Worm (Caenorhabditis elegans) whole organism, L1 larva: ENCODE measurements around the gene srn-1.

ENCODE experiments used
- C04F5.9 ChIP-seq: sonication (generic microtip); optimal IDR thresholded peaks from 2 replicates; lab custom pipeline; 2016; ENCODE audit warnings: missing genetic modification characterization, missing compliant biosample characterization
- C34B4.2 ChIP-seq: sonication (generic microtip); optimal IDR thresholded peaks from 2 replicates; lab custom pipeline; 2017; ENCODE audit warnings: mild to moderate bottlenecking, missing genetic modification characterization, missing compliant biosample characterization
- F16B12.6 ChIP-seq: fragments of 150-350 bp; optimal IDR thresholded peaks from 2 replicates; lab custom pipeline; 2014; ENCODE audit warnings: missing biosample characterization, missing genetic modification characterization
- Y116A8C.19 ChIP-seq: sonication (generic microtip); optimal IDR thresholded peaks from 2 replicates; lab custom pipeline; 2016; ENCODE audit warnings: missing compliant biosample characterization, missing genetic modification characterization, borderline replicate concordance
- alr-1 ChIP-seq: fragments of 200-800 bp; sonication (Bioruptor generic); optimal IDR thresholded peaks from 2 replicates; lab custom pipeline; 2018; ENCODE audit warnings: borderline replicate concordance, mild to moderate bottlenecking, missing genetic modification characterization, missing compliant biosample characterization
- blmp-1 ChIP-seq: fragments of 150-350 bp; optimal IDR thresholded peaks from 2 replicates; lab custom pipeline; 2014; ENCODE audit warnings: missing biosample characterization, missing genetic modification characterization
- ceh-63 ChIP-seq: fragments of 200-800 bp; sonication (Bioruptor generic); optimal IDR thresholded peaks from 2 replicates; lab custom pipeline; 2018; ENCODE audit warnings: mild to moderate bottlenecking, missing genetic modification characterization, missing compliant biosample characterization
- ceh-8 ChIP-seq: fragments of 200-800 bp; sonication (Bioruptor generic); optimal IDR thresholded peaks from 2 replicates; lab custom pipeline; 2018; ENCODE audit warnings: mild to moderate bottlenecking, missing genetic modification characterization, moderate library complexity, missing compliant biosample characterization
- ceh-82 ChIP-seq, 3 experiments: fragments of 150-350 bp in 1 of 3; sonication (generic microtip) in 2 of 3; optimal IDR thresholded peaks; 2 replicates each; lab custom pipeline; 2014 to 2017; ENCODE audit warnings: missing biosample characterization in 3 of 3, missing genetic modification characterization in 3 of 3
- ceh-90 ChIP-seq: sonication (generic microtip); optimal IDR thresholded peaks from 2 replicates; lab custom pipeline; 2016; ENCODE audit warnings: missing genetic modification characterization, missing compliant biosample characterization
- dpl-1 ChIP-seq, 3 experiments: fragments of 150-350 bp in 2 of 3; sonication (generic microtip) in 1 of 3; optimal IDR thresholded peaks; 2 replicates each; lab custom pipeline; 2014 to 2017; ENCODE audit warnings: missing biosample characterization in 3 of 3, missing genetic modification characterization in 3 of 3, missing genetic modification reagents in 3 of 3
- efl-1 ChIP-seq, 4 experiments: fragments of 150-350 bp; optimal IDR thresholded peaks in 3 of 4; peaks in 1 of 4; 1 replicate in 1 of 4; 2 replicates in 3 of 4; lab custom pipeline; 2014; ENCODE audit warnings: missing biosample characterization in 2 of 4, missing genetic modification characterization in 2 of 4, missing genetic modification reagents in 2 of 4
- efl-3 ChIP-seq: fragments of 200-800 bp; sonication (Bioruptor generic); optimal IDR thresholded peaks from 2 replicates; lab custom pipeline; 2018; ENCODE audit warnings: mild to moderate bottlenecking, missing genetic modification characterization, missing compliant biosample characterization
- egl-13 ChIP-seq: sonication (generic microtip); optimal IDR thresholded peaks from 2 replicates; lab custom pipeline; 2016; ENCODE audit warnings: missing genotype, missing genetic modification reagents, missing genetic modification characterization, missing compliant biosample characterization
- egl-27 ChIP-seq, 2 experiments: fragments of 150-350 bp in 1 of 2; sonication (generic microtip); optimal IDR thresholded peaks; 3 replicates each; lab custom pipeline; 2017 to 2018; ENCODE audit warnings: missing biosample characterization in 2 of 2, missing genetic modification characterization in 2 of 2, missing genetic modification reagents in 2 of 2
- elt-2 ChIP-seq: sonication (generic microtip); optimal IDR thresholded peaks from 2 replicates; lab custom pipeline; 2016; ENCODE audit warnings: missing genetic modification characterization, mild to moderate bottlenecking, inconsistent platforms, missing compliant biosample characterization, missing genetic modification reagents
- elt-3 ChIP-seq, 6 experiments: fragments of 150-350 bp in 1 of 6; sonication (generic microtip); optimal IDR thresholded peaks; 2 replicates each; lab custom pipeline; 2017 to 2018; ENCODE audit warnings: missing biosample characterization in 6 of 6, missing genetic modification characterization in 6 of 6, inconsistent platforms in 1 of 6
- ets-5 ChIP-seq: fragments of 200-800 bp; sonication (Bioruptor generic); IDR thresholded peaks from 2 replicates; pipeline ENCODE4 v1.3.6; 2022; ENCODE audit warnings: missing genetic modification characterization, missing compliant biosample characterization
- fkh-10 ChIP-seq: sonication (generic microtip); optimal IDR thresholded peaks from 2 replicates; lab custom pipeline; 2017; ENCODE audit warnings: missing biosample characterization, missing genetic modification reagents, missing genetic modification characterization
- fkh-4 ChIP-seq: sonication (generic microtip); optimal IDR thresholded peaks from 2 replicates; lab custom pipeline; 2016; ENCODE audit warnings: missing compliant biosample characterization, missing genetic modification characterization, borderline replicate concordance
- hlh-17 ChIP-seq: fragments of 200-800 bp; sonication (Bioruptor generic); optimal IDR thresholded peaks from 2 replicates; lab custom pipeline; 2018; ENCODE audit warnings: missing genetic modification characterization, mild to moderate bottlenecking, missing compliant biosample characterization, moderate library complexity, borderline replicate concordance
- hpl-2 ChIP-seq: fragments of 150-350 bp; optimal IDR thresholded peaks from 2 replicates; lab custom pipeline; 2014; ENCODE audit warnings: missing biosample characterization, missing genetic modification reagents, missing genetic modification characterization
- lin-13 ChIP-seq: fragments of 150-350 bp; optimal IDR thresholded peaks from 2 replicates; lab custom pipeline; 2014; ENCODE audit warnings: missing biosample characterization, missing genetic modification reagents, missing genetic modification characterization
- lin-14 ChIP-seq: fragments of 200-800 bp; sonication (Bioruptor generic); optimal IDR thresholded peaks from 2 replicates; lab custom pipeline; 2018; ENCODE audit warnings: mild to moderate bottlenecking, missing genetic modification characterization, moderate library complexity, missing compliant biosample characterization
- lin-15B ChIP-seq: fragments of 150-350 bp; sonication (generic microtip); optimal IDR thresholded peaks from 3 replicates; lab custom pipeline; 2014; ENCODE audit warnings: missing biosample characterization, missing genetic modification characterization
- lin-39 ChIP-seq: fragments of 150-350 bp; optimal IDR thresholded peaks from 2 replicates; lab custom pipeline; 2014; ENCODE audit warnings: missing biosample characterization, missing genetic modification reagents, missing genetic modification characterization
- lsy-2 ChIP-seq, 2 experiments: fragments of 150-350 bp; optimal IDR thresholded peaks; 2 replicates each; lab custom pipeline; 2014; ENCODE audit warnings: missing biosample characterization in 2 of 2, missing genetic modification characterization in 2 of 2
- mab-9 ChIP-seq: fragments of 200-800 bp; sonication (Bioruptor generic); IDR thresholded peaks from 2 replicates; pipeline ENCODE4 v1.3.6; 2022; ENCODE audit warnings: missing genetic modification reagents, missing genetic modification characterization, missing compliant biosample characterization
- mdl-1 ChIP-seq, 2 experiments: fragments of 150-350 bp; optimal IDR thresholded peaks; 2 replicates each; lab custom pipeline; 2014 to 2017; ENCODE audit warnings: missing biosample characterization in 2 of 2, missing genetic modification characterization in 2 of 2, inconsistent platforms in 1 of 2
- mef-2 ChIP-seq: fragments of 150-350 bp; optimal IDR thresholded peaks from 2 replicates; lab custom pipeline; 2014; ENCODE audit warnings: missing biosample characterization, missing genetic modification characterization
- mep-1 ChIP-seq: fragments of 150-350 bp; optimal IDR thresholded peaks from 2 replicates; lab custom pipeline; 2014; ENCODE audit warnings: missing biosample characterization, missing genetic modification characterization
- nhr-12 ChIP-seq: sonication (generic microtip); optimal IDR thresholded peaks from 2 replicates; lab custom pipeline; 2017; ENCODE audit warnings: missing biosample characterization, missing genetic modification characterization
- nhr-20 ChIP-seq: sonication (generic microtip); optimal IDR thresholded peaks from 2 replicates; lab custom pipeline; 2016; ENCODE audit warnings: mild to moderate bottlenecking, missing genetic modification characterization, missing compliant biosample characterization
- nhr-47 ChIP-seq: sonication (generic microtip); optimal IDR thresholded peaks from 2 replicates; lab custom pipeline; 2016; ENCODE audit warnings: mild to moderate bottlenecking, missing genetic modification characterization, moderate library complexity, missing compliant biosample characterization
- nhr-90 ChIP-seq: sonication (generic microtip); optimal IDR thresholded peaks from 2 replicates; lab custom pipeline; 2016; ENCODE audit warnings: mild to moderate bottlenecking, missing genetic modification characterization, missing compliant biosample characterization; ENCODE audit not compliant: poor library complexity
- pag-3 ChIP-seq: sonication (generic microtip); optimal IDR thresholded peaks from 2 replicates; lab custom pipeline; 2017; ENCODE audit warnings: missing genetic modification characterization, mild to moderate bottlenecking, missing compliant biosample characterization, antibody characterized with exemption, borderline replicate concordance; ENCODE audit not compliant: insufficient read depth
- pqm-1 ChIP-seq: sonication (generic microtip); optimal IDR thresholded peaks from 3 replicates; lab custom pipeline; 2017; ENCODE audit warnings: missing biosample characterization, missing genetic modification characterization
- snpc-4 ChIP-seq: fragments of 150-350 bp; optimal IDR thresholded peaks from 2 replicates; lab custom pipeline; 2014; ENCODE audit warnings: missing biosample characterization, missing genetic modification characterization
- snu-23 ChIP-seq: sonication (generic microtip); optimal IDR thresholded peaks from 2 replicates; lab custom pipeline; 2016; ENCODE audit warnings: missing genetic modification characterization, missing compliant biosample characterization
- sox-4 ChIP-seq: sonication (generic microtip); optimal IDR thresholded peaks from 2 replicates; lab custom pipeline; 2016; ENCODE audit warnings: missing genetic modification characterization, missing compliant biosample characterization
- sptf-1 ChIP-seq: fragments of 150-350 bp; optimal IDR thresholded peaks from 2 replicates; lab custom pipeline; 2014; ENCODE audit warnings: missing biosample characterization, missing genetic modification characterization
- swsn-7 ChIP-seq: sonication (generic microtip); optimal IDR thresholded peaks from 2 replicates; lab custom pipeline; 2016; ENCODE audit warnings: missing genetic modification characterization, missing compliant biosample characterization
- tbx-2 ChIP-seq: sonication (generic microtip); optimal IDR thresholded peaks from 2 replicates; lab custom pipeline; 2016; ENCODE audit warnings: missing genetic modification characterization, missing compliant biosample characterization
- tlp-1 ChIP-seq: fragments of 150-350 bp; optimal IDR thresholded peaks from 2 replicates; lab custom pipeline; 2014; ENCODE audit warnings: missing biosample characterization, missing genetic modification characterization
- unc-30 ChIP-seq: sonication (generic microtip); optimal IDR thresholded peaks from 2 replicates; lab custom pipeline; 2017; ENCODE audit warnings: missing biosample characterization, missing genetic modification characterization
- unc-62 ChIP-seq: fragments of 150-350 bp; optimal IDR thresholded peaks from 2 replicates; lab custom pipeline; 2014; ENCODE audit warnings: missing biosample characterization, missing genetic modification reagents, missing genetic modification characterization
- unc-98 ChIP-seq: fragments of 200-800 bp; sonication (Bioruptor generic); IDR thresholded peaks from 2 replicates; pipeline ENCODE4 v1.3.6; 2022; ENCODE audit warnings: missing genetic modification characterization, missing compliant biosample characterization
- vab-15 ChIP-seq: sonication (generic microtip); optimal IDR thresholded peaks from 2 replicates; lab custom pipeline; 2017; ENCODE audit warnings: missing genotype, mild to moderate bottlenecking, missing genetic modification characterization, missing compliant biosample characterization
- xbp-1 ChIP-seq: sonication (generic microtip); optimal IDR thresholded peaks from 2 replicates; lab custom pipeline; 2016; ENCODE audit warnings: missing genetic modification characterization, missing compliant biosample characterization
- zag-1 ChIP-seq: fragments of 150-350 bp; optimal IDR thresholded peaks from 2 replicates; lab custom pipeline; 2014; ENCODE audit warnings: missing biosample characterization, missing genetic modification characterization
- zip-4 ChIP-seq: fragments of 200-800 bp; sonication (Bioruptor generic); optimal IDR thresholded peaks from 2 replicates; lab custom pipeline; 2018; ENCODE audit warnings: mild to moderate bottlenecking, missing genetic modification characterization, moderate library complexity, missing compliant biosample characterization

The srn-1 gene

ce11 chrV:6240735-6241134, 45.5 kb downstream of the srn-1 start (continued):
- no peak for TF ChIP-seq lin-13 (GFP tag; lab: Kevin White, UChicago)
- TF ChIP-seq vab-15 (tag; lab: Kevin White, UChicago), result no peak
- no peak for TF ChIP-seq fkh-10 (GFP tag; lab: Kevin White, UChicago)
- TF ChIP-seq alr-1 (tag; lab: Kevin White, UChicago), result no peak
- TF ChIP-seq nhr-90, result peak; percentile 55
- no peak for TF ChIP-seq tlp-1 (tag; lab: Kevin White, UChicago)
- peak in 1 of 2 experiments; percentile 88 for TF ChIP-seq mdl-1 (tag; optimal IDR thresholded peaks at IDR 0.05; lab: Kevin White, UChicago)
- no peak for TF ChIP-seq lin-15B
- TF ChIP-seq unc-30 (tag; lab: Kevin White, UChicago), result no peak
- TF ChIP-seq ceh-63 (GFP tag; lab: Kevin White, UChicago), result no peak
- TF ChIP-seq fkh-4, result no peak
- TF ChIP-seq nhr-12, result no peak
- no peak for TF ChIP-seq hlh-17 (GFP tag; lab: Kevin White, UChicago)
- no peak for TF ChIP-seq Y116A8C.19 (tag; lab: Kevin White, UChicago)
- TF ChIP-seq mep-1 (tag; lab: Kevin White, UChicago), result no peak
- TF ChIP-seq elt-2 (tag; lab: Kevin White, UChicago), result no peak
- peak in 1 of 2 experiments; percentile 19 for TF ChIP-seq efl-1 (optimal IDR thresholded peaks at IDR 0.05; lab: Kevin White, UChicago)
- peak in 1 of 2 experiments; percentile 93 for TF ChIP-seq efl-1 (GFP tag; optimal IDR thresholded peaks at IDR 0.05 in 1 of 2; lab: Kevin White, UChicago)
- no peak for TF ChIP-seq ceh-8 (GFP tag; lab: Kevin White, UChicago)
- TF ChIP-seq egl-27 (tag; optimal IDR thresholded peaks at IDR 0.05; lab: Kevin White, UChicago), result no peak
- TF ChIP-seq egl-13 (tag; lab: Kevin White, UChicago), result no peak
- TF ChIP-seq blmp-1 (tag; lab: Kevin White, UChicago), result peak; percentile 8
- no peak for TF ChIP-seq zag-1 (tag; lab: Kevin White, UChicago)
- TF ChIP-seq hpl-2 (GFP tag; lab: Kevin White, UChicago), result no peak
- TF ChIP-seq pag-3 (tag; lab: Kevin White, UChicago), result no peak
- peak in 4 of 6 experiments; percentile 16 to 68 (median 40) for TF ChIP-seq elt-3 (tag; optimal IDR thresholded peaks at IDR 0.05; lab: Kevin White, UChicago)
- peak; percentile 77 for TF ChIP-seq lin-14 (GFP tag; lab: Kevin White, UChicago)
- peak; percentile 89 for TF ChIP-seq nhr-20 (tag; lab: Kevin White, UChicago)
- TF ChIP-seq sox-4 (tag; lab: Kevin White, UChicago), result no peak
- TF ChIP-seq efl-3 (GFP tag; lab: Kevin White, UChicago), result no peak
- no peak for TF ChIP-seq unc-62 (GFP tag; lab: Kevin White, UChicago)
- TF ChIP-seq snpc-4 (tag; lab: Kevin White, UChicago), result no peak
- no peak for TF ChIP-seq sptf-1
- TF ChIP-seq snu-23 (GFP tag; lab: Kevin White, UChicago), result peak; percentile 69
- TF ChIP-seq mef-2, result no peak
- TF ChIP-seq lsy-2 (tag; optimal IDR thresholded peaks at IDR 0.05; lab: Kevin White, UChicago), result peak in 1 of 2 experiments; percentile 80
- no peak for TF ChIP-seq ceh-82 (tag; optimal IDR thresholded peaks at IDR 0.05; lab: Kevin White, UChicago)
- TF ChIP-seq xbp-1 (tag; lab: Kevin White, UChicago), result no peak
- TF ChIP-seq pqm-1 (tag; lab: Kevin White, UChicago), result no peak
- TF ChIP-seq tbx-2 (tag; lab: Kevin White, UChicago), result peak; percentile 76
- no peak for TF ChIP-seq lin-39 (tag; lab: Kevin White, UChicago)
- TF ChIP-seq ceh-90 (tag; lab: Kevin White, UChicago), result no peak
- peak; percentile 45 for TF ChIP-seq nhr-47 (tag; lab: Kevin White, UChicago)
- TF ChIP-seq unc-98 (GFP tag; lab: Robert Waterston, UW), result no peak
- TF ChIP-seq F16B12.6 (tag; lab: Kevin White, UChicago), result no peak
- no peak for TF ChIP-seq ets-5 (GFP tag; lab: Robert Waterston, UW)
- TF ChIP-seq C04F5.9 (tag; lab: Kevin White, UChicago), result no peak
- TF ChIP-seq dpl-1 (GFP tag; optimal IDR thresholded peaks at IDR 0.05; lab: Kevin White, UChicago), result peak in 1 of 3 experiments; percentile 12
- no peak for TF ChIP-seq C34B4.2
- peak; percentile 16 for TF ChIP-seq swsn-7
- TF ChIP-seq mab-9 (GFP tag; lab: Robert Waterston, UW), result no peak
- TF ChIP-seq zip-4, result no peak
